Fruit fly (Drosophila melanogaster): Measurements from ENCODE around the gene Elp4.

Gene Elp4

DNA sequence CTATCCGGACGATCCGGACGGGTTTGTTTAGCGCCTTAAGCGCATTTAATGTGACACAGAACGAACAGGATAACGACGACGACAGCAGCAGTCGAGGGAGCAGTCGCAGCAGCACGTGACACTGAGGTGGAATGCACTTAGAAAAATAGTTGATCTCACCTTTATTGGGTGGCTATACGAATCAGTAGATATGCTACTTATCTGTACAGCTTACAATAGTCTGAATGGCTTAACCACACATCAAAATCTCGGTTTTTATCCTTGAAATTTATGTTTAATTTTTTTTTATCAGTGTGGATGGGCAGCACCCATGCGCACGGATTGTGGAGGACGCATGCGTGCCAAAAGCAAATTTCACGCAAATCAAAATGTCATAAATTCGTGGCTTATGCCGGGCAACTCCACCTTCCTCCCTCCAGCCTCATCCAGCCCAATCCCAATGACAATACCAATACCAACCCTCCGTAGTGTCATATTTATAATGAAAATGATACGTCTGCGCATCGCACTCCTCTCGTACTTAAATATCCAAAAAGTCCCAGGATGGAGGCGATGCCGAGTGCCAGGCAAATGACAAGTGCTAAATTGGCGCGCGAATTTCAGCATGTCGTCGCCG lies 16.0 kb upstream of the Elp4 start (continued):
- TF ChIP-seq CG11294 (GFP tag; IDR thresholded peaks at IDR 0.05) (no peak), cyc (GFP tag; optimal IDR thresholded peaks at IDR 0.05) (peak; percentile 11), esn (GFP tag; optimal IDR thresholded peaks at IDR 0.05) (peak; percentile 20), CG3919 (GFP tag; optimal IDR thresholded peaks at IDR 0.05) (no peak), Eip75B (GFP tag; optimal IDR thresholded peaks at IDR 0.05) (peak; percentile 66), CG6163 (GFP tag; IDR thresholded peaks at IDR 0.05) (peak; percentile 47; the same call in 1 of the 3 replicates), CG8632 (GFP tag; optimal IDR thresholded peaks at IDR 0.05) (no peak), CG4318 (GFP tag; optimal IDR thresholded peaks at IDR 0.05) (no peak), Sox14 (GFP tag; optimal IDR thresholded peaks at IDR 0.05) (no peak), salr (GFP tag; optimal IDR thresholded peaks at IDR 0.05) (no peak), Eip93F (GFP tag; optimal IDR thresholded peaks at IDR 0.05) (no peak), svp (GFP tag) (peak; percentile 78), CG10669 (GFP tag; optimal IDR thresholded peaks at IDR 0.05) (peak; percentile 28), spab (GFP tag; optimal IDR thresholded peaks at IDR 0.05) (peak; percentile 1), Lpt (GFP tag; optimal IDR thresholded peaks at IDR 0.05) (no peak), Ets21C (GFP tag; optimal IDR thresholded peaks at IDR 0.05) (no peak), vri (GFP tag; optimal IDR thresholded peaks at IDR 0.05) (no peak), dsx (GFP tag; optimal IDR thresholded peaks at IDR 0.05; ENCODE audit: poor library complexity, severe bottlenecking) (peak; percentile 4), CG1621 (tag; optimal IDR thresholded peaks at IDR 0.05) (no peak), CG16779 (tag; optimal IDR thresholded peaks at IDR 0.05) (no peak), CG6276 (GFP tag; optimal IDR thresholded peaks at IDR 0.05) (no peak)

DNA sequence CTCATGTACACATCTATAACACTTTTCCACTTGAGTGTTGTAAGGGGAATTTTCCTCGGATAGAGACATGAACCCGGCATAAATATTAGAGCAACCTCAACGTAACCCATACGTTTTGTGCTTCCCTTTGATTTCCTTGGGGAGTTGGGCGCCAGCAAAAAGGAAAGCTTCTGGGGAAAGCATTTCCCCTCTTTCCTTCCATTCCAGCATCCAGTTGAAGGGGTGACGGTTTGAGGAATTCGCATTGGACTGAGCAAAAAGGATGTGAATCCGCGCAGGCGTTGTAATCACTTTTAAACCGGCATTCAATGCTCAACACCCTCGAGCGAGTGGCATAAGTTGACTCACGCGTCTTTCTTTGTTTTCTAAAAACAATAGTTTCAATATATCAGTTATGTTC lies 9.0 kb upstream of the Elp4 start:
- no peak for TF ChIP-seq eg (GFP tag; IDR thresholded peaks at IDR 0.05)
- no peak for TF ChIP-seq fd59A (GFP tag; optimal IDR thresholded peaks at IDR 0.05)
- no peak for TF ChIP-seq Eip75B (GFP tag; optimal IDR thresholded peaks at IDR 0.05)
- TF ChIP-seq CG10669 (GFP tag; optimal IDR thresholded peaks at IDR 0.05) = no peak
- no peak for TF ChIP-seq CG6163 (GFP tag; IDR thresholded peaks at IDR 0.05)
- TF ChIP-seq Smox (GFP tag; optimal IDR thresholded peaks at IDR 0.05) = no peak
- no peak for TF ChIP-seq CG4318 (GFP tag; optimal IDR thresholded peaks at IDR 0.05)
- TF ChIP-seq CG6276 (GFP tag; optimal IDR thresholded peaks at IDR 0.05) = no peak
- no peak for TF ChIP-seq CG1621 (tag; optimal IDR thresholded peaks at IDR 0.05)
- TF ChIP-seq CG32006 (GFP tag; optimal IDR thresholded peaks at IDR 0.05) = no peak
- no peak for TF ChIP-seq vri (GFP tag; optimal IDR thresholded peaks at IDR 0.05)
- TF ChIP-seq Gug (GFP tag; IDR thresholded peaks at IDR 0.05) = no peak
- TF ChIP-seq CG31627 (GFP tag; optimal IDR thresholded peaks at IDR 0.05) = no peak
- TF ChIP-seq Hr38 (GFP tag; optimal IDR thresholded peaks at IDR 0.05) = no peak
- no peak for TF ChIP-seq Hr39 (GFP tag; optimal IDR thresholded peaks at IDR 0.05)
- no peak for TF ChIP-seq Sox15 (GFP tag; optimal IDR thresholded peaks at IDR 0.05)

- TF ChIP-seq CG8119 (GFP tag; IDR thresholded peaks at IDR 0.05) (no peak), CG11294 (GFP tag; IDR thresholded peaks at IDR 0.05) (no peak), CG34406 (GFP tag; optimal IDR thresholded peaks at IDR 0.05) (no peak), Gug (GFP tag; IDR thresholded peaks at IDR 0.05) (no peak), CG7368 (GFP tag; optimal IDR thresholded peaks at IDR 0.05) (no peak), fkh (GFP tag; optimal IDR thresholded peaks at IDR 0.05) (no peak), Sox15 (GFP tag; optimal IDR thresholded peaks at IDR 0.05) (no peak), salr (GFP tag; optimal IDR thresholded peaks at IDR 0.05) (no peak), Ets21C (GFP tag; optimal IDR thresholded peaks at IDR 0.05) (no peak), CG3919 (GFP tag; optimal IDR thresholded peaks at IDR 0.05) (no peak), Hr4 (GFP tag; optimal IDR thresholded peaks at IDR 0.05) (no peak), achi (GFP tag; optimal IDR thresholded peaks at IDR 0.05) (no peak), fd59A (GFP tag; optimal IDR thresholded peaks at IDR 0.05) (no peak), Lpt (GFP tag; optimal IDR thresholded peaks at IDR 0.05) (no peak), acj6 (GFP tag; optimal IDR thresholded peaks at IDR 0.05) (no peak)
These were observed 6.5 kb upstream of the Elp4 start, which contains the start of gene CG14020 for dm6 chr2L:5517393-5517792. Gene CG14020 (plus strand): TSS chr2L:5517737.
